Worm (Caenorhabditis elegans) whole organism, L1 larva: ENCODE results near the gene npp-1.

ENCODE experiments used
- C04F5.9 ChIP-seq: sonication (generic microtip); optimal IDR thresholded peaks from 2 replicates; lab custom pipeline; 2016; ENCODE audit warnings: missing genetic modification characterization, missing compliant biosample characterization
- C16A3.4 ChIP-seq: fragments of 150-350 bp; optimal IDR thresholded peaks from 2 replicates; lab custom pipeline; 2014; ENCODE audit warnings: missing biosample characterization, missing genetic modification characterization
- C34B4.2 ChIP-seq: sonication (generic microtip); optimal IDR thresholded peaks from 2 replicates; lab custom pipeline; 2017; ENCODE audit warnings: mild to moderate bottlenecking, missing genetic modification characterization, missing compliant biosample characterization
- alr-1 ChIP-seq: fragments of 200-800 bp; sonication (Bioruptor generic); optimal IDR thresholded peaks from 2 replicates; lab custom pipeline; 2018; ENCODE audit warnings: borderline replicate concordance, mild to moderate bottlenecking, missing genetic modification characterization, missing compliant biosample characterization
- aly-2 ChIP-seq: fragments of 150-350 bp; optimal IDR thresholded peaks from 2 replicates; lab custom pipeline; 2014; ENCODE audit warnings: missing biosample characterization, missing genetic modification characterization
- ama-1 ChIP-seq: fragments of 150-350 bp; optimal IDR thresholded peaks from 2 replicates; lab custom pipeline; 2014
- blmp-1 ChIP-seq: fragments of 150-350 bp; optimal IDR thresholded peaks from 2 replicates; lab custom pipeline; 2014; ENCODE audit warnings: missing biosample characterization, missing genetic modification characterization
- ceh-63 ChIP-seq: fragments of 200-800 bp; sonication (Bioruptor generic); optimal IDR thresholded peaks from 2 replicates; lab custom pipeline; 2018; ENCODE audit warnings: mild to moderate bottlenecking, missing genetic modification characterization, missing compliant biosample characterization
- ceh-8 ChIP-seq: fragments of 200-800 bp; sonication (Bioruptor generic); optimal IDR thresholded peaks from 2 replicates; lab custom pipeline; 2018; ENCODE audit warnings: mild to moderate bottlenecking, missing genetic modification characterization, moderate library complexity, missing compliant biosample characterization
- dsc-1 ChIP-seq: sonication (generic microtip); optimal IDR thresholded peaks from 2 replicates; lab custom pipeline; 2016; ENCODE audit warnings: mild to moderate bottlenecking, missing genetic modification characterization, missing compliant biosample characterization
- efl-1 ChIP-seq, 4 experiments: fragments of 150-350 bp; optimal IDR thresholded peaks in 3 of 4; peaks in 1 of 4; 1 replicate in 1 of 4; 2 replicates in 3 of 4; lab custom pipeline; 2014; ENCODE audit warnings: missing biosample characterization in 2 of 4, missing genetic modification characterization in 2 of 4, missing genetic modification reagents in 2 of 4
- efl-3 ChIP-seq: fragments of 200-800 bp; sonication (Bioruptor generic); optimal IDR thresholded peaks from 2 replicates; lab custom pipeline; 2018; ENCODE audit warnings: mild to moderate bottlenecking, missing genetic modification characterization, missing compliant biosample characterization
- elt-2 ChIP-seq: sonication (generic microtip); optimal IDR thresholded peaks from 2 replicates; lab custom pipeline; 2016; ENCODE audit warnings: missing genetic modification characterization, mild to moderate bottlenecking, inconsistent platforms, missing compliant biosample characterization, missing genetic modification reagents
- elt-3 ChIP-seq, 6 experiments: fragments of 150-350 bp in 1 of 6; sonication (generic microtip); optimal IDR thresholded peaks; 2 replicates each; lab custom pipeline; 2017 to 2018; ENCODE audit warnings: missing biosample characterization in 6 of 6, missing genetic modification characterization in 6 of 6, inconsistent platforms in 1 of 6
- fkh-10 ChIP-seq: sonication (generic microtip); optimal IDR thresholded peaks from 2 replicates; lab custom pipeline; 2017; ENCODE audit warnings: missing biosample characterization, missing genetic modification reagents, missing genetic modification characterization
- fkh-8 ChIP-seq: sonication (generic microtip); optimal IDR thresholded peaks from 2 replicates; lab custom pipeline; 2016; ENCODE audit warnings: mild to moderate bottlenecking, missing genetic modification characterization, missing compliant biosample characterization
- hlh-17 ChIP-seq: fragments of 200-800 bp; sonication (Bioruptor generic); optimal IDR thresholded peaks from 2 replicates; lab custom pipeline; 2018; ENCODE audit warnings: missing genetic modification characterization, mild to moderate bottlenecking, missing compliant biosample characterization, moderate library complexity, borderline replicate concordance
- hlh-4 ChIP-seq: sonication (generic microtip); optimal IDR thresholded peaks from 2 replicates; lab custom pipeline; 2016; ENCODE audit warnings: mild to moderate bottlenecking, missing genetic modification characterization, missing compliant biosample characterization
- hpl-2 ChIP-seq: fragments of 150-350 bp; optimal IDR thresholded peaks from 2 replicates; lab custom pipeline; 2014; ENCODE audit warnings: missing biosample characterization, missing genetic modification reagents, missing genetic modification characterization
- irx-1 ChIP-seq: sonication (generic microtip); optimal IDR thresholded peaks from 2 replicates; lab custom pipeline; 2016; ENCODE audit warnings: missing genetic modification characterization, missing compliant biosample characterization
- lin-14 ChIP-seq: fragments of 200-800 bp; sonication (Bioruptor generic); optimal IDR thresholded peaks from 2 replicates; lab custom pipeline; 2018; ENCODE audit warnings: mild to moderate bottlenecking, missing genetic modification characterization, moderate library complexity, missing compliant biosample characterization
- lin-15B ChIP-seq: fragments of 150-350 bp; sonication (generic microtip); optimal IDR thresholded peaks from 3 replicates; lab custom pipeline; 2014; ENCODE audit warnings: missing biosample characterization, missing genetic modification characterization
- lin-35 ChIP-seq, 2 experiments: fragments of 150-350 bp; optimal IDR thresholded peaks; 2 replicates each; lab custom pipeline; 2014; ENCODE audit warnings: missing biosample characterization in 2 of 2, missing genetic modification characterization in 2 of 2, missing genetic modification reagents in 2 of 2
- lin-39 ChIP-seq: fragments of 150-350 bp; optimal IDR thresholded peaks from 2 replicates; lab custom pipeline; 2014; ENCODE audit warnings: missing biosample characterization, missing genetic modification reagents, missing genetic modification characterization
- lir-3 ChIP-seq: sonication (generic microtip); optimal IDR thresholded peaks from 2 replicates; lab custom pipeline; 2016; ENCODE audit warnings: mild to moderate bottlenecking, missing genetic modification characterization, moderate library complexity, missing compliant biosample characterization; ENCODE audit not compliant: poor library complexity
- mdl-1 ChIP-seq, 2 experiments: fragments of 150-350 bp; optimal IDR thresholded peaks; 2 replicates each; lab custom pipeline; 2014 to 2017; ENCODE audit warnings: missing biosample characterization in 2 of 2, missing genetic modification characterization in 2 of 2, inconsistent platforms in 1 of 2
- mef-2 ChIP-seq: fragments of 150-350 bp; optimal IDR thresholded peaks from 2 replicates; lab custom pipeline; 2014; ENCODE audit warnings: missing biosample characterization, missing genetic modification characterization
- mep-1 ChIP-seq: fragments of 150-350 bp; optimal IDR thresholded peaks from 2 replicates; lab custom pipeline; 2014; ENCODE audit warnings: missing biosample characterization, missing genetic modification characterization
- nhr-11 ChIP-seq: fragments of 150-350 bp; optimal IDR thresholded peaks from 2 replicates; lab custom pipeline; 2014; ENCODE audit warnings: missing biosample characterization, missing genetic modification characterization
- nhr-20 ChIP-seq: sonication (generic microtip); optimal IDR thresholded peaks from 2 replicates; lab custom pipeline; 2016; ENCODE audit warnings: mild to moderate bottlenecking, missing genetic modification characterization, missing compliant biosample characterization
- nhr-237 ChIP-seq: fragments of 150-350 bp; optimal IDR thresholded peaks from 2 replicates; lab custom pipeline; 2014; ENCODE audit warnings: missing biosample characterization, missing genetic modification characterization
- nhr-28 ChIP-seq: fragments of 150-350 bp; optimal IDR thresholded peaks from 2 replicates; lab custom pipeline; 2014; ENCODE audit warnings: missing biosample characterization, missing genetic modification characterization
- nhr-47 ChIP-seq: sonication (generic microtip); optimal IDR thresholded peaks from 2 replicates; lab custom pipeline; 2016; ENCODE audit warnings: mild to moderate bottlenecking, missing genetic modification characterization, moderate library complexity, missing compliant biosample characterization
- nhr-76 ChIP-seq: sonication (generic microtip); optimal IDR thresholded peaks from 2 replicates; lab custom pipeline; 2017; ENCODE audit warnings: missing biosample characterization, missing genetic modification characterization
- nhr-77 ChIP-seq: fragments of 150-350 bp; optimal IDR thresholded peaks from 2 replicates; lab custom pipeline; 2014; ENCODE audit warnings: missing biosample characterization, missing genetic modification characterization
- nhr-84 ChIP-seq: sonication (generic microtip); optimal IDR thresholded peaks from 2 replicates; lab custom pipeline; 2017; ENCODE audit warnings: missing biosample characterization, missing genetic modification characterization
- nhr-85 ChIP-seq: sonication (generic microtip); peaks from one replicate; lab custom pipeline; 2016; ENCODE audit warnings: missing genetic modification characterization, inconsistent platforms, missing compliant biosample characterization
- nhr-90 ChIP-seq: sonication (generic microtip); optimal IDR thresholded peaks from 2 replicates; lab custom pipeline; 2016; ENCODE audit warnings: mild to moderate bottlenecking, missing genetic modification characterization, missing compliant biosample characterization; ENCODE audit not compliant: poor library complexity
- pax-3 ChIP-seq: fragments of 200-800 bp; sonication (Bioruptor generic); optimal IDR thresholded peaks from 2 replicates; lab custom pipeline; 2018; ENCODE audit warnings: mild to moderate bottlenecking, missing genetic modification characterization, moderate library complexity, missing compliant biosample characterization
- pqm-1 ChIP-seq: sonication (generic microtip); optimal IDR thresholded peaks from 3 replicates; lab custom pipeline; 2017; ENCODE audit warnings: missing biosample characterization, missing genetic modification characterization
- rnt-1 ChIP-seq: sonication (generic microtip); optimal IDR thresholded peaks from 2 replicates; lab custom pipeline; 2016; ENCODE audit warnings: mild to moderate bottlenecking, missing genetic modification characterization, moderate library complexity, missing compliant biosample characterization
- skn-1 ChIP-seq: fragments of 150-350 bp; optimal IDR thresholded peaks from 2 replicates; lab custom pipeline; 2014; ENCODE audit warnings: missing biosample characterization, missing genetic modification characterization
- sup-37 ChIP-seq: fragments of 200-800 bp; sonication (Bioruptor generic); optimal IDR thresholded peaks from 2 replicates; lab custom pipeline; 2018; ENCODE audit warnings: mild to moderate bottlenecking, missing genetic modification characterization, missing compliant biosample characterization
- swsn-7 ChIP-seq: sonication (generic microtip); optimal IDR thresholded peaks from 2 replicates; lab custom pipeline; 2016; ENCODE audit warnings: missing genetic modification characterization, missing compliant biosample characterization
- tbx-2 ChIP-seq: sonication (generic microtip); optimal IDR thresholded peaks from 2 replicates; lab custom pipeline; 2016; ENCODE audit warnings: missing genetic modification characterization, missing compliant biosample characterization
- unc-130 ChIP-seq: fragments of 150-350 bp; optimal IDR thresholded peaks from 2 replicates; lab custom pipeline; 2017; ENCODE audit warnings: missing biosample characterization, missing genetic modification characterization, inconsistent platforms
- unc-30 ChIP-seq: sonication (generic microtip); optimal IDR thresholded peaks from 2 replicates; lab custom pipeline; 2017; ENCODE audit warnings: missing biosample characterization, missing genetic modification characterization
- unc-62 ChIP-seq: fragments of 150-350 bp; optimal IDR thresholded peaks from 2 replicates; lab custom pipeline; 2014; ENCODE audit warnings: missing biosample characterization, missing genetic modification reagents, missing genetic modification characterization
- xbp-1 ChIP-seq: sonication (generic microtip); optimal IDR thresholded peaks from 2 replicates; lab custom pipeline; 2016; ENCODE audit warnings: missing genetic modification characterization, missing compliant biosample characterization
- zip-4 ChIP-seq: fragments of 200-800 bp; sonication (Bioruptor generic); optimal IDR thresholded peaks from 2 replicates; lab custom pipeline; 2018; ENCODE audit warnings: mild to moderate bottlenecking, missing genetic modification characterization, moderate library complexity, missing compliant biosample characterization
- ztf-4 ChIP-seq: fragments of 150-350 bp; optimal IDR thresholded peaks from 2 replicates; lab custom pipeline; 2014; ENCODE audit warnings: missing biosample characterization, missing genetic modification characterization

npp-1 gene

ce11 chrIV:9873837-9874236 lies 15.5 kb downstream of the npp-1 start (continued):
- TF ChIP-seq efl-1 (optimal IDR thresholded peaks at IDR 0.05; lab: Kevin White, UChicago) (peak; percentile 63 to 75), efl-1 (GFP tag; optimal IDR thresholded peaks at IDR 0.05 in 1 of 2; lab: Kevin White, UChicago) (no peak), mep-1 (tag; lab: Kevin White, UChicago) (peak; percentile 63), zip-4 (GFP tag; lab: Kevin White, UChicago) (no peak), pqm-1 (tag; lab: Kevin White, UChicago) (no peak), hpl-2 (no peak), swsn-7 (tag; lab: Kevin White, UChicago) (peak; percentile 39), blmp-1 (tag; lab: Kevin White, UChicago) (peak; percentile 41), elt-2 (peak; percentile 46), unc-62 (GFP tag; lab: Kevin White, UChicago) (no peak), nhr-20 (tag; lab: Kevin White, UChicago) (peak; percentile 78), nhr-47 (peak; percentile 38), nhr-77 (tag; lab: Kevin White, UChicago) (no peak), nhr-90 (tag; lab: Kevin White, UChicago) (no peak), lin-15B (tag; lab: Kevin White, UChicago) (no peak), lir-3 (tag; lab: Kevin White, UChicago) (peak; percentile 24), lin-39 (tag; lab: Kevin White, UChicago) (no peak), alr-1 (tag; lab: Kevin White, UChicago) (no peak), rnt-1 (tag; lab: Kevin White, UChicago) (peak; percentile 49), skn-1 (tag; lab: Kevin White, UChicago) (no peak), nhr-28 (no peak), unc-130 (tag; lab: Kevin White, UChicago) (no peak), nhr-84 (tag; lab: Kevin White, UChicago) (no peak), ama-1 (lab: Kevin White, UChicago) (no peak), ztf-4 (peak; percentile 19), sup-37 (GFP tag; lab: Kevin White, UChicago) (no peak), C34B4.2 (tag; lab: Kevin White, UChicago) (no peak), tbx-2 (tag; lab: Kevin White, UChicago) (peak; percentile 39), ceh-63 (GFP tag; lab: Kevin White, UChicago) (no peak), pax-3 (no peak), fkh-8 (tag; lab: Kevin White, UChicago) (peak; percentile 51)

ce11 chrIV:9875646-9876045 lies 17.4 kb downstream of the npp-1 start:
- TF ChIP-seq nhr-85 (tag; lab: Kevin White, UChicago) = peak; percentile 91
- no peak for TF ChIP-seq nhr-28
- no peak for TF ChIP-seq efl-3 (GFP tag; lab: Kevin White, UChicago)
- TF ChIP-seq hlh-4 = no peak
- no peak for TF ChIP-seq C04F5.9 (tag; lab: Kevin White, UChicago)
- peak; percentile 79 for TF ChIP-seq lin-14
- TF ChIP-seq elt-3 (tag; optimal IDR thresholded peaks at IDR 0.05; lab: Kevin White, UChicago) = peak in 4 of 6 experiments; percentile 26 to 81 (median 74)
- no peak for TF ChIP-seq pax-3
- TF ChIP-seq lin-35 (GFP tag; optimal IDR thresholded peaks at IDR 0.05; lab: Kevin White, UChicago) = peak in 1 of 2 experiments; percentile 71
- no peak for TF ChIP-seq mef-2 (tag; lab: Kevin White, UChicago)
- no peak for TF ChIP-seq irx-1 (tag; lab: Kevin White, UChicago)
- TF ChIP-seq zip-4 (GFP tag; lab: Kevin White, UChicago) = no peak
- TF ChIP-seq ceh-8 (GFP tag; lab: Kevin White, UChicago) = no peak
- no peak for TF ChIP-seq nhr-237
- TF ChIP-seq nhr-11 (tag; lab: Kevin White, UChicago) = no peak
- TF ChIP-seq nhr-76 (tag; lab: Kevin White, UChicago) = no peak
- no peak for TF ChIP-seq alr-1 (tag; lab: Kevin White, UChicago)
- TF ChIP-seq fkh-10 (GFP tag; lab: Kevin White, UChicago) = no peak
- TF ChIP-seq hlh-17 (GFP tag; lab: Kevin White, UChicago) = no peak
- TF ChIP-seq blmp-1 (tag; lab: Kevin White, UChicago) = peak; percentile 89
- TF ChIP-seq unc-30 = no peak
- peak; percentile 64 for TF ChIP-seq nhr-90 (tag; lab: Kevin White, UChicago)
- TF ChIP-seq unc-62 (GFP tag; lab: Kevin White, UChicago) = no peak
- no peak for TF ChIP-seq xbp-1 (tag; lab: Kevin White, UChicago)
- TF ChIP-seq mdl-1 (tag; optimal IDR thresholded peaks at IDR 0.05; lab: Kevin White, UChicago) = peak in 1 of 2 experiments; percentile 65
- TF ChIP-seq dsc-1 (tag; lab: Kevin White, UChicago) = no peak
- no peak for TF ChIP-seq aly-2 (tag; lab: Kevin White, UChicago)
- TF ChIP-seq C16A3.4 (tag; lab: Kevin White, UChicago) = peak; percentile 45
- TF ChIP-seq unc-130 (tag; lab: Kevin White, UChicago) = no peak
- TF ChIP-seq lir-3 (tag; lab: Kevin White, UChicago) = no peak
